Worm (Caenorhabditis elegans) whole organism, L1 larva: Measurements from ENCODE around the gene nhx-9.

ENCODE experiments used
- C04F5.9 ChIP-seq: sonication (generic microtip); optimal IDR thresholded peaks from 2 replicates; lab custom pipeline; 2016; ENCODE audit warnings: missing genetic modification characterization, missing compliant biosample characterization
- C16A3.4 ChIP-seq: fragments of 150-350 bp; optimal IDR thresholded peaks from 2 replicates; lab custom pipeline; 2014; ENCODE audit warnings: missing biosample characterization, missing genetic modification characterization
- Y116A8C.19 ChIP-seq: sonication (generic microtip); optimal IDR thresholded peaks from 2 replicates; lab custom pipeline; 2016; ENCODE audit warnings: missing compliant biosample characterization, missing genetic modification characterization, borderline replicate concordance
- alr-1 ChIP-seq: fragments of 200-800 bp; sonication (Bioruptor generic); optimal IDR thresholded peaks from 2 replicates; lab custom pipeline; 2018; ENCODE audit warnings: borderline replicate concordance, mild to moderate bottlenecking, missing genetic modification characterization, missing compliant biosample characterization
- aly-2 ChIP-seq: fragments of 150-350 bp; optimal IDR thresholded peaks from 2 replicates; lab custom pipeline; 2014; ENCODE audit warnings: missing biosample characterization, missing genetic modification characterization
- ceh-63 ChIP-seq: fragments of 200-800 bp; sonication (Bioruptor generic); optimal IDR thresholded peaks from 2 replicates; lab custom pipeline; 2018; ENCODE audit warnings: mild to moderate bottlenecking, missing genetic modification characterization, missing compliant biosample characterization
- ceh-82 ChIP-seq, 3 experiments: fragments of 150-350 bp in 1 of 3; sonication (generic microtip) in 2 of 3; optimal IDR thresholded peaks; 2 replicates each; lab custom pipeline; 2014 to 2017; ENCODE audit warnings: missing biosample characterization in 3 of 3, missing genetic modification characterization in 3 of 3
- ceh-90 ChIP-seq: sonication (generic microtip); optimal IDR thresholded peaks from 2 replicates; lab custom pipeline; 2016; ENCODE audit warnings: missing genetic modification characterization, missing compliant biosample characterization
- ces-1 ChIP-seq: fragments of 150-350 bp; optimal IDR thresholded peaks from 2 replicates; lab custom pipeline; 2014; ENCODE audit warnings: missing biosample characterization, missing genetic modification reagents, missing genetic modification characterization
- dpl-1 ChIP-seq, 3 experiments: fragments of 150-350 bp in 2 of 3; sonication (generic microtip) in 1 of 3; optimal IDR thresholded peaks; 2 replicates each; lab custom pipeline; 2014 to 2017; ENCODE audit warnings: missing biosample characterization in 3 of 3, missing genetic modification characterization in 3 of 3, missing genetic modification reagents in 3 of 3
- dsc-1 ChIP-seq: sonication (generic microtip); optimal IDR thresholded peaks from 2 replicates; lab custom pipeline; 2016; ENCODE audit warnings: mild to moderate bottlenecking, missing genetic modification characterization, missing compliant biosample characterization
- efl-1 ChIP-seq, 4 experiments: fragments of 150-350 bp; optimal IDR thresholded peaks in 3 of 4; peaks in 1 of 4; 1 replicate in 1 of 4; 2 replicates in 3 of 4; lab custom pipeline; 2014; ENCODE audit warnings: missing biosample characterization in 2 of 4, missing genetic modification characterization in 2 of 4, missing genetic modification reagents in 2 of 4
- egl-13 ChIP-seq: sonication (generic microtip); optimal IDR thresholded peaks from 2 replicates; lab custom pipeline; 2016; ENCODE audit warnings: missing genotype, missing genetic modification reagents, missing genetic modification characterization, missing compliant biosample characterization
- egl-27 ChIP-seq, 2 experiments: fragments of 150-350 bp in 1 of 2; sonication (generic microtip); optimal IDR thresholded peaks; 3 replicates each; lab custom pipeline; 2017 to 2018; ENCODE audit warnings: missing biosample characterization in 2 of 2, missing genetic modification characterization in 2 of 2, missing genetic modification reagents in 2 of 2
- elt-3 ChIP-seq, 6 experiments: fragments of 150-350 bp in 1 of 6; sonication (generic microtip); optimal IDR thresholded peaks; 2 replicates each; lab custom pipeline; 2017 to 2018; ENCODE audit warnings: missing biosample characterization in 6 of 6, missing genetic modification characterization in 6 of 6, inconsistent platforms in 1 of 6
- hlh-17 ChIP-seq: fragments of 200-800 bp; sonication (Bioruptor generic); optimal IDR thresholded peaks from 2 replicates; lab custom pipeline; 2018; ENCODE audit warnings: missing genetic modification characterization, mild to moderate bottlenecking, missing compliant biosample characterization, moderate library complexity, borderline replicate concordance
- hlh-4 ChIP-seq: sonication (generic microtip); optimal IDR thresholded peaks from 2 replicates; lab custom pipeline; 2016; ENCODE audit warnings: mild to moderate bottlenecking, missing genetic modification characterization, missing compliant biosample characterization
- hpl-2 ChIP-seq: fragments of 150-350 bp; optimal IDR thresholded peaks from 2 replicates; lab custom pipeline; 2014; ENCODE audit warnings: missing biosample characterization, missing genetic modification reagents, missing genetic modification characterization
- irx-1 ChIP-seq: sonication (generic microtip); optimal IDR thresholded peaks from 2 replicates; lab custom pipeline; 2016; ENCODE audit warnings: missing genetic modification characterization, missing compliant biosample characterization
- isw-1 ChIP-seq: fragments of 200-800 bp; sonication (Bioruptor generic); IDR thresholded peaks from 2 replicates; pipeline ENCODE4 v1.3.6; 2022; ENCODE audit warnings: missing genetic modification characterization, missing compliant biosample characterization
- jun-1 ChIP-seq: fragments of 150-350 bp; optimal IDR thresholded peaks from 2 replicates; lab custom pipeline; 2014; ENCODE audit warnings: missing biosample characterization, missing genetic modification reagents, missing genetic modification characterization
- lin-13 ChIP-seq: fragments of 150-350 bp; optimal IDR thresholded peaks from 2 replicates; lab custom pipeline; 2014; ENCODE audit warnings: missing biosample characterization, missing genetic modification reagents, missing genetic modification characterization
- lin-15B ChIP-seq: fragments of 150-350 bp; sonication (generic microtip); optimal IDR thresholded peaks from 3 replicates; lab custom pipeline; 2014; ENCODE audit warnings: missing biosample characterization, missing genetic modification characterization
- lin-35 ChIP-seq, 2 experiments: fragments of 150-350 bp; optimal IDR thresholded peaks; 2 replicates each; lab custom pipeline; 2014; ENCODE audit warnings: missing biosample characterization in 2 of 2, missing genetic modification characterization in 2 of 2, missing genetic modification reagents in 2 of 2
- lin-39 ChIP-seq: fragments of 150-350 bp; optimal IDR thresholded peaks from 2 replicates; lab custom pipeline; 2014; ENCODE audit warnings: missing biosample characterization, missing genetic modification reagents, missing genetic modification characterization
- lir-3 ChIP-seq: sonication (generic microtip); optimal IDR thresholded peaks from 2 replicates; lab custom pipeline; 2016; ENCODE audit warnings: mild to moderate bottlenecking, missing genetic modification characterization, moderate library complexity, missing compliant biosample characterization; ENCODE audit not compliant: poor library complexity
- mab-9 ChIP-seq: fragments of 200-800 bp; sonication (Bioruptor generic); IDR thresholded peaks from 2 replicates; pipeline ENCODE4 v1.3.6; 2022; ENCODE audit warnings: missing genetic modification reagents, missing genetic modification characterization, missing compliant biosample characterization
- mdl-1 ChIP-seq, 2 experiments: fragments of 150-350 bp; optimal IDR thresholded peaks; 2 replicates each; lab custom pipeline; 2014 to 2017; ENCODE audit warnings: missing biosample characterization in 2 of 2, missing genetic modification characterization in 2 of 2, inconsistent platforms in 1 of 2
- mep-1 ChIP-seq: fragments of 150-350 bp; optimal IDR thresholded peaks from 2 replicates; lab custom pipeline; 2014; ENCODE audit warnings: missing biosample characterization, missing genetic modification characterization
- nhr-12 ChIP-seq: sonication (generic microtip); optimal IDR thresholded peaks from 2 replicates; lab custom pipeline; 2017; ENCODE audit warnings: missing biosample characterization, missing genetic modification characterization
- nhr-20 ChIP-seq: sonication (generic microtip); optimal IDR thresholded peaks from 2 replicates; lab custom pipeline; 2016; ENCODE audit warnings: mild to moderate bottlenecking, missing genetic modification characterization, missing compliant biosample characterization
- nhr-47 ChIP-seq: sonication (generic microtip); optimal IDR thresholded peaks from 2 replicates; lab custom pipeline; 2016; ENCODE audit warnings: mild to moderate bottlenecking, missing genetic modification characterization, moderate library complexity, missing compliant biosample characterization
- nhr-76 ChIP-seq: sonication (generic microtip); optimal IDR thresholded peaks from 2 replicates; lab custom pipeline; 2017; ENCODE audit warnings: missing biosample characterization, missing genetic modification characterization
- nhr-84 ChIP-seq: sonication (generic microtip); optimal IDR thresholded peaks from 2 replicates; lab custom pipeline; 2017; ENCODE audit warnings: missing biosample characterization, missing genetic modification characterization
- nhr-85 ChIP-seq: sonication (generic microtip); peaks from one replicate; lab custom pipeline; 2016; ENCODE audit warnings: missing genetic modification characterization, inconsistent platforms, missing compliant biosample characterization
- pax-3 ChIP-seq: fragments of 200-800 bp; sonication (Bioruptor generic); optimal IDR thresholded peaks from 2 replicates; lab custom pipeline; 2018; ENCODE audit warnings: mild to moderate bottlenecking, missing genetic modification characterization, moderate library complexity, missing compliant biosample characterization
- sptf-1 ChIP-seq: fragments of 150-350 bp; optimal IDR thresholded peaks from 2 replicates; lab custom pipeline; 2014; ENCODE audit warnings: missing biosample characterization, missing genetic modification characterization
- sup-37 ChIP-seq: fragments of 200-800 bp; sonication (Bioruptor generic); optimal IDR thresholded peaks from 2 replicates; lab custom pipeline; 2018; ENCODE audit warnings: mild to moderate bottlenecking, missing genetic modification characterization, missing compliant biosample characterization
- swsn-7 ChIP-seq: sonication (generic microtip); optimal IDR thresholded peaks from 2 replicates; lab custom pipeline; 2016; ENCODE audit warnings: missing genetic modification characterization, missing compliant biosample characterization
- tlp-1 ChIP-seq: fragments of 150-350 bp; optimal IDR thresholded peaks from 2 replicates; lab custom pipeline; 2014; ENCODE audit warnings: missing biosample characterization, missing genetic modification characterization
- unc-130 ChIP-seq: fragments of 150-350 bp; optimal IDR thresholded peaks from 2 replicates; lab custom pipeline; 2017; ENCODE audit warnings: missing biosample characterization, missing genetic modification characterization, inconsistent platforms
- unc-62 ChIP-seq: fragments of 150-350 bp; optimal IDR thresholded peaks from 2 replicates; lab custom pipeline; 2014; ENCODE audit warnings: missing biosample characterization, missing genetic modification reagents, missing genetic modification characterization
- unc-86 ChIP-seq: sonication (generic microtip); optimal IDR thresholded peaks from 2 replicates; lab custom pipeline; 2016; ENCODE audit warnings: missing genetic modification characterization, missing compliant biosample characterization
- unc-98 ChIP-seq: fragments of 200-800 bp; sonication (Bioruptor generic); IDR thresholded peaks from 2 replicates; pipeline ENCODE4 v1.3.6; 2022; ENCODE audit warnings: missing genetic modification characterization, missing compliant biosample characterization
- vab-15 ChIP-seq: sonication (generic microtip); optimal IDR thresholded peaks from 2 replicates; lab custom pipeline; 2017; ENCODE audit warnings: missing genotype, mild to moderate bottlenecking, missing genetic modification characterization, missing compliant biosample characterization
- xbp-1 ChIP-seq: sonication (generic microtip); optimal IDR thresholded peaks from 2 replicates; lab custom pipeline; 2016; ENCODE audit warnings: missing genetic modification characterization, missing compliant biosample characterization
- zag-1 ChIP-seq: fragments of 150-350 bp; optimal IDR thresholded peaks from 2 replicates; lab custom pipeline; 2014; ENCODE audit warnings: missing biosample characterization, missing genetic modification characterization
- zip-4 ChIP-seq: fragments of 200-800 bp; sonication (Bioruptor generic); optimal IDR thresholded peaks from 2 replicates; lab custom pipeline; 2018; ENCODE audit warnings: mild to moderate bottlenecking, missing genetic modification characterization, moderate library complexity, missing compliant biosample characterization
- ztf-11 ChIP-seq, 2 experiments: sonication (generic microtip); optimal IDR thresholded peaks; 2 replicates each; lab custom pipeline; 2016 to 2017; ENCODE audit warnings: missing genetic modification characterization in 2 of 2, missing biosample characterization in 1 of 2, missing compliant biosample characterization in 1 of 2

nhx-9 gene

DNA sequence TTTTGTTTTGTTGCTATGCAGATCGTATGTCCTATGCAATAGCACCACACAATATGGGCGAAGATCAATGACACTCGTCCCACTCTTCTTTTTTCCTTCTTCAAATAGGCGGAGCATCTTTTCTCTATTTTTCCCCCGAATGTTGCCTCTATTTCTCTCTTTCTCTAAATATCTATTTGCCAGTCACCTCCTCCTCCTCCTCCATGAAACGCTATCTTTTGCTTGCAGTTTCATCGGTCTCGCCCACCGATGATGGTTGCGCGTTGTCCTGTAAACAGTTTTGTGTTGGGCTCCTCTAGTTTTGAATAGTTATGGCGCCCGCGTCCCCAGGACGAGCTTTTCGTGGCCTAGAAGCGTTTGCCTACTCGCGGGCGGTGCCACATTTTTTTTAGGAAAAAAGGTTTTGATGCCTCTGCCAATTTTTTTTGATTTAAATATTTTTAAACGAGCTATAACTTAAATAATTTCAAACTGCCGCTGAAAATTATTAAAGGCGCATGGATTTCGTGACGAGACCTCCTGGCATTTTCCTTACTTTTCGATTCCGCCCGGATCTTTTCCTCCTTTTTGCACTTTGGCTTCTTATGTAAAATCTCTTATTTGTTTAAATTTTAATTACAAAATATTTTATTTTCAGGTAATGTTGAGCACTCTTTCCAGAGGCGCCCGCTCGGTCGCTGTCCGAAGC, 22.1 kb downstream of the nhx-9 start, which contains the start of gene gdh-1 (continued):
- no peak for TF ChIP-seq sup-37 (GFP tag; lab: Kevin White, UChicago)
- TF ChIP-seq nhr-84: no peak
- TF ChIP-seq, all 84 proteins: peak for 21

ce11 chrIV:11955592-11955991, 24.9 kb downstream of the nhx-9 start:
- TF ChIP-seq zag-1 (tag; lab: Kevin White, UChicago) (no peak), ces-1 (GFP tag; lab: Kevin White, UChicago) (no peak), lin-13 (GFP tag; lab: Kevin White, UChicago) (no peak), nhr-12 (tag; lab: Kevin White, UChicago) (no peak), nhr-85 (no peak), egl-27 (tag; optimal IDR thresholded peaks at IDR 0.05; lab: Kevin White, UChicago) (no peak), unc-98 (no peak), C04F5.9 (tag; lab: Kevin White, UChicago) (no peak), tlp-1 (peak; percentile 54), lin-15B (tag; lab: Kevin White, UChicago) (no peak), nhr-20 (peak; percentile 83), hlh-17 (GFP tag; lab: Kevin White, UChicago) (no peak), swsn-7 (peak; percentile 13), ztf-11 (tag; optimal IDR thresholded peaks at IDR 0.05; lab: Kevin White, UChicago) (no peak), sptf-1 (tag; lab: Kevin White, UChicago) (no peak), unc-86 (tag; lab: Kevin White, UChicago) (no peak), jun-1 (tag; lab: Kevin White, UChicago) (peak; percentile 32), isw-1 (GFP tag; lab: Robert Waterston, UW) (no peak), dsc-1 (tag; lab: Kevin White, UChicago) (no peak), egl-13 (tag; lab: Kevin White, UChicago) (no peak), irx-1 (tag; lab: Kevin White, UChicago) (no peak), hpl-2 (GFP tag; lab: Kevin White, UChicago) (peak; percentile 43), efl-1 (optimal IDR thresholded peaks at IDR 0.05; lab: Kevin White, UChicago) (peak in 1 of 2 experiments; percentile 15), efl-1 (GFP tag; optimal IDR thresholded peaks at IDR 0.05 in 1 of 2; lab: Kevin White, UChicago) (no peak), nhr-76 (tag; lab: Kevin White, UChicago) (no peak), pax-3 (tag; lab: Kevin White, UChicago) (peak; percentile 37), unc-62 (GFP tag; lab: Kevin White, UChicago) (no peak), mab-9 (no peak), elt-3 (tag; optimal IDR thresholded peaks at IDR 0.05; lab: Kevin White, UChicago) (peak in 5 of 6 experiments; percentile 15 to 73 (median 30)), unc-130 (tag; lab: Kevin White, UChicago) (no peak), hlh-4 (tag; lab: Kevin White, UChicago) (no peak), lir-3 (tag; lab: Kevin White, UChicago) (no peak), alr-1 (tag; lab: Kevin White, UChicago) (no peak), C16A3.4 (tag; lab: Kevin White, UChicago) (no peak), mep-1 (tag; lab: Kevin White, UChicago) (no peak), ceh-63 (GFP tag; lab: Kevin White, UChicago) (no peak), mdl-1 (tag; optimal IDR thresholded peaks at IDR 0.05; lab: Kevin White, UChicago) (no peak), aly-2 (tag; lab: Kevin White, UChicago) (peak; percentile 93), nhr-47 (tag; lab: Kevin White, UChicago) (peak; percentile 14), lin-35 (GFP tag; optimal IDR thresholded peaks at IDR 0.05; lab: Kevin White, UChicago) (peak in 1 of 2 experiments; percentile 50), lin-39 (tag; lab: Kevin White, UChicago) (no peak), ceh-90 (tag; lab: Kevin White, UChicago) (no peak), Y116A8C.19 (tag; lab: Kevin White, UChicago) (no peak), vab-15 (tag; lab: Kevin White, UChicago) (no peak), zip-4 (GFP tag; lab: Kevin White, UChicago) (no peak), xbp-1 (tag; lab: Kevin White, UChicago) (peak; percentile 1), dpl-1 (GFP tag; optimal IDR thresholded peaks at IDR 0.05; lab: Kevin White, UChicago) (no peak), ceh-82 (tag; optimal IDR thresholded peaks at IDR 0.05; lab: Kevin White, UChicago) (no peak)
